1 fruit fly cellular context compared by ENCODE assay signal in the genomic region with DNA sequence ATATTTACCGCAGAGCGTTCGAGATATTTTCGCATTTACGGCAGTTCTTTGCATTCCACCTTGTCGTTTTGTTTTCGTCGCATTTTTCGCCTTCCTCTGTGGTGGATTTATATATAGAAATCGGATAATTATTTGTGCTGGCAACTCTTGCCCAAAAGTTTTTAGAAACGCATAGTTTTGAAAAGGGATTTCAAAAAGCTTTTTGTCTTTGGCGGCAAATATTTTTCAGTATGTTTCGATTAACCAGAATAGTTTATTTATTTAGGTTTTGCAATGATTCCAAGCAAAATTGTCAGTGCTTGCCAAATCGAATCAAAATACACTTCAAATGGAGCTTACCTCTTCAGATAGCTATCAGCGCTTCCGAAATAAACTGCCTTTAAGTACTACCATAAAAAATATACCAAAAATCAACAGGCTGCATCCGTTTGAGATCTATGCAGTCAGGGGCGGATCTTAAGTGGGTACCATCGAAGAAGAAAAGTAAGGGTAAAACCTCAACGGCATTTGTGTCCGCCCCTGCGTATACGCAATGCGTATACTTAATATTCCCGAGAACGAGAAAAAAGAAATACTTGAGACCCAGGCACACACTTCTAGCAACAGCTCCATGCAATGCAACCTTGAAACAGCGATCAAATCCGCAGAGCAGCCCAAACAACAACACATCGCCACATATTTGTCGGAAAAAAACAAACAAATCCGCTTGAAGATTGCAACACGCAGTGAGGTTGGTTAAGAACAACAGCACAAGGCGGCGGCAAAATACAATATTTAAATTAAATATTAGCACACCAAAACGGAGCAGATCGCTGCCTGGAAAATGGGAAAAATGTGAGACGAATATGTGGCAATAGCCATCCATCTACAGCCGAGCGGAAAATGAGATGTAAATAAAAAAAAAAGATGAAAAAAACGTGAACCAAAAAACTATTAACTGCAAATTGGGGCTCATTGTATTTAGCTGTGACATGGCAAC.
TF ChIP-seq lines count a peak whose summit lies in the region.

A gene (minus strand): TSS at position 51 of the 979 bp plus-strand sequence.

TF ChIP-seq in whole organism, embryonic, 481 proteins besides CTCF, POLR2A, EP300 and RAD21 (continued from another document and continues in another):
- TF ChIP-seq Doc2 (GFP tag; IDR thresholded peaks at IDR 0.05; lab: Robert Waterston, UW) (no peak), CG1529 (GFP tag; optimal IDR thresholded peaks at IDR 0.05; lab: Kevin White, UChicago) (no peak), CG13775 (GFP tag; optimal IDR thresholded peaks at IDR 0.05; lab: Kevin White, UChicago) (no peak), Mrtf (GFP tag; IDR thresholded peaks at IDR 0.05; lab: Robert Waterston, UW) (peak; percentile 54; the same call in 2 of the 3 replicates), CG17802 (tag; optimal IDR thresholded peaks at IDR 0.05; lab: Kevin White, UChicago) (no peak), CG3847 (GFP tag; IDR thresholded peaks at IDR 0.05; lab: Robert Waterston, UW) (0 out of 2 replicates have a peak, but pooled peaks have one; percentile 12), Kr (GFP tag; optimal IDR thresholded peaks at IDR 0.05; lab: Kevin White, UChicago) (no peak), tup (GFP tag; optimal IDR thresholded peaks at IDR 0.05; lab: Kevin White, UChicago) (no peak), CG6854 (GFP tag; optimal IDR thresholded peaks at IDR 0.05; lab: Kevin White, UChicago) (no peak), sr (GFP tag; IDR thresholded peaks at IDR 0.05; lab: Robert Waterston, UW) (no peak), CG7745 (tag; optimal IDR thresholded peaks at IDR 0.05; lab: Kevin White, UChicago) (no peak), usp (GFP tag; optimal IDR thresholded peaks at IDR 0.05; lab: Kevin White, UChicago) (no peak), CG32772 (GFP tag; IDR thresholded peaks at IDR 0.05; lab: Robert Waterston, UW) (no peak), fd64A (GFP tag; optimal IDR thresholded peaks at IDR 0.05; lab: Kevin White, UChicago) (no peak), luna (GFP tag; optimal IDR thresholded peaks at IDR 0.05; lab: Kevin White, UChicago) (no peak), Fer1 (GFP tag; optimal IDR thresholded peaks at IDR 0.05; lab: Kevin White, UChicago) (no peak), CG17186 (GFP tag; optimal IDR thresholded peaks at IDR 0.05; lab: Kevin White, UChicago) (no peak), CG33557 (GFP tag; optimal IDR thresholded peaks at IDR 0.05; lab: Kevin White, UChicago) (no peak), D (optimal IDR thresholded peaks at IDR 0.05; lab: Kevin White, UChicago) (no peak), D (GFP tag; optimal IDR thresholded peaks at IDR 0.05; lab: Kevin White, UChicago) (no peak), crol (GFP tag; IDR thresholded peaks at IDR 0.05; lab: Robert Waterston, UW) (no peak), CG10321 (GFP tag; IDR thresholded peaks at IDR 0.05; lab: Robert Waterston, UW) (no peak), run (tag; optimal IDR thresholded peaks at IDR 0.05; lab: Kevin White, UChicago) (peak; percentile 18), tio (GFP tag; optimal IDR thresholded peaks at IDR 0.05; lab: Kevin White, UChicago) (no peak), Usf (GFP tag; optimal IDR thresholded peaks at IDR 0.05; lab: Kevin White, UChicago) (no peak), scrt (GFP tag; optimal IDR thresholded peaks at IDR 0.05; lab: Kevin White, UChicago) (no peak), CG14014 (GFP tag; IDR thresholded peaks at IDR 0.05; lab: Robert Waterston, UW) (no peak), bbx (GFP tag; IDR thresholded peaks at IDR 0.05; lab: Robert Waterston, UW; ENCODE audit: partially characterized antibody) (no peak), Dad (GFP tag; optimal IDR thresholded peaks at IDR 0.05; lab: Kevin White, UChicago) (no peak), CG15601 (tag; optimal IDR thresholded peaks at IDR 0.05; lab: Kevin White, UChicago) (no peak), fd102C (GFP tag; optimal IDR thresholded peaks at IDR 0.05; lab: Kevin White, UChicago) (no peak), ftz-f1 (GFP tag; optimal IDR thresholded peaks at IDR 0.05; lab: Kevin White, UChicago) (no peak), slbo (GFP tag; IDR thresholded peaks at IDR 0.05; lab: Robert Waterston, UW) (peak; percentile 61), Sry-β (GFP tag; optimal IDR thresholded peaks at IDR 0.05; lab: Kevin White, UChicago) (no peak), CG18011 (GFP tag; optimal IDR thresholded peaks at IDR 0.05; lab: Kevin White, UChicago) (no peak), Abd-B (GFP tag; optimal IDR thresholded peaks at IDR 0.05; lab: Kevin White, UChicago) (no peak), Hmr (GFP tag; optimal IDR thresholded peaks at IDR 0.05; lab: Kevin White, UChicago) (no peak), esg (GFP tag; conservative IDR thresholded peaks at IDR 0.05; lab: Robert Waterston, UW) (no peak), CG32767 (GFP tag; IDR thresholded peaks at IDR 0.05; lab: Robert Waterston, UW) (no peak), CG15011 (GFP tag; optimal IDR thresholded peaks at IDR 0.05; lab: Kevin White, UChicago) (no peak), CG15479 (GFP tag; optimal IDR thresholded peaks at IDR 0.05; lab: Kevin White, UChicago) (no peak), CG10654 (GFP tag; optimal IDR thresholded peaks at IDR 0.05; lab: Kevin White, UChicago) (no peak), Antp (GFP tag; optimal IDR thresholded peaks at IDR 0.05; lab: Kevin White, UChicago) (no peak), Nf-YC (tag; optimal IDR thresholded peaks at IDR 0.05; lab: Kevin White, UChicago) (peak; percentile 0), Rx (GFP tag; IDR thresholded peaks at IDR 0.05; lab: Robert Waterston, UW) (peak; percentile 34; the same call in 1 of the 2 replicates), Dref (GFP tag; IDR thresholded peaks at IDR 0.05; lab: Robert Waterston, UW) (no peak), Myb (GFP tag; optimal IDR thresholded peaks at IDR 0.05; lab: Kevin White, UChicago) (no peak), Side (GFP tag; optimal IDR thresholded peaks at IDR 0.05; lab: Kevin White, UChicago) (no peak), CG31441 (GFP tag; IDR thresholded peaks at IDR 0.05; lab: Robert Waterston, UW) (no peak), CG12219 (GFP tag; optimal IDR thresholded peaks at IDR 0.05; lab: Kevin White, UChicago) (no peak), bigmax (GFP tag; optimal IDR thresholded peaks at IDR 0.05; lab: Kevin White, UChicago) (no peak), CG4707 (GFP tag; optimal IDR thresholded peaks at IDR 0.05; lab: Kevin White, UChicago) (no peak), twi (tag; optimal IDR thresholded peaks at IDR 0.05; lab: Kevin White, UChicago) (no peak), h (optimal IDR thresholded peaks at IDR 0.05; lab: Kevin White, UChicago) (no peak), CG1792 (GFP tag; optimal IDR thresholded peaks at IDR 0.05; lab: Kevin White, UChicago) (no peak), CG14860 (GFP tag; IDR thresholded peaks at IDR 0.05; lab: Robert Waterston, UW; ENCODE audit: partially characterized antibody) (no peak), CG11504 (tag; optimal IDR thresholded peaks at IDR 0.05; lab: Kevin White, UChicago) (peak; percentile 1), CG2116 (GFP tag; optimal IDR thresholded peaks at IDR 0.05; lab: Kevin White, UChicago) (no peak), Stat92E (GFP tag; optimal IDR thresholded peaks at IDR 0.05; lab: Kevin White, UChicago) (no peak), bab2 (GFP tag; optimal IDR thresholded peaks at IDR 0.05; lab: Kevin White, UChicago) (no peak), CG12155 (GFP tag; optimal IDR thresholded peaks at IDR 0.05; lab: Kevin White, UChicago) (no peak), Six4 (GFP tag; optimal IDR thresholded peaks at IDR 0.05; lab: Kevin White, UChicago) (no peak), Scr (GFP tag; IDR thresholded peaks at IDR 0.05; lab: Robert Waterston, UW; ENCODE audit: partially characterized antibody) (no peak), CG13287 (GFP tag; IDR thresholded peaks at IDR 0.05; lab: Robert Waterston, UW; ENCODE audit: partially characterized antibody) (no peak), CG32532 (GFP tag; IDR thresholded peaks at IDR 0.05; lab: Robert Waterston, UW) (no peak), CG2129 (GFP tag; IDR thresholded peaks at IDR 0.05; lab: Robert Waterston, UW; ENCODE audit: partially characterized antibody) (no peak), cg (GFP tag; optimal IDR thresholded peaks at IDR 0.05; lab: Kevin White, UChicago) (no peak), amos (GFP tag; IDR thresholded peaks at IDR 0.05; lab: Robert Waterston, UW; ENCODE audit: partially characterized antibody) (no peak), lola (GFP tag; optimal IDR thresholded peaks at IDR 0.05; lab: Kevin White, UChicago) (no peak), CG15269 (tag; optimal IDR thresholded peaks at IDR 0.05; lab: Kevin White, UChicago) (peak; percentile 28), CG10959 (GFP tag; IDR thresholded peaks at IDR 0.05; lab: Robert Waterston, UW) (no peak), HmgD (GFP tag; optimal IDR thresholded peaks at IDR 0.05; lab: Kevin White, UChicago) (no peak), Max (GFP tag; optimal IDR thresholded peaks at IDR 0.05; lab: Kevin White, UChicago) (no peak), CG2199 (GFP tag; IDR thresholded peaks at IDR 0.05; lab: Robert Waterston, UW) (0 out of 3 replicates have a peak, but pooled peaks have one; percentile 19), tx (GFP tag; optimal IDR thresholded peaks at IDR 0.05; lab: Kevin White, UChicago) (no peak), CG14050 (GFP tag; IDR thresholded peaks at IDR 0.05; lab: Robert Waterston, UW) (no peak), Eip74EF (GFP tag; optimal IDR thresholded peaks at IDR 0.05; lab: Kevin White, UChicago) (no peak), croc (GFP tag; conservative IDR thresholded peaks at IDR 0.05; lab: Robert Waterston, UW) (no peak), CG3281 (GFP tag; optimal IDR thresholded peaks at IDR 0.05; lab: Kevin White, UChicago) (no peak), fru (optimal IDR thresholded peaks at IDR 0.05; lab: Kevin White, UChicago) (no peak), CG11093 (GFP tag; IDR thresholded peaks at IDR 0.05; lab: Robert Waterston, UW) (no peak), CG15696 (tag; optimal IDR thresholded peaks at IDR 0.05; lab: Kevin White, UChicago) (no peak), CG17829 (tag; optimal IDR thresholded peaks at IDR 0.05; lab: Kevin White, UChicago) (no peak), wek (GFP tag; optimal IDR thresholded peaks at IDR 0.05; lab: Kevin White, UChicago) (no peak), sug (tag; optimal IDR thresholded peaks at IDR 0.05; lab: Kevin White, UChicago) (no peak), CG4854 (GFP tag; optimal IDR thresholded peaks at IDR 0.05; lab: Kevin White, UChicago) (no peak), slou (GFP tag; optimal IDR thresholded peaks at IDR 0.05; lab: Kevin White, UChicago) (no peak), NfI (GFP tag; optimal IDR thresholded peaks at IDR 0.05; lab: Kevin White, UChicago) (no peak), Xbp1 (GFP tag; optimal IDR thresholded peaks at IDR 0.05; lab: Kevin White, UChicago) (no peak), CG17912 (GFP tag; optimal IDR thresholded peaks at IDR 0.05; lab: Kevin White, UChicago) (no peak), br (optimal IDR thresholded peaks at IDR 0.05; lab: Kevin White, UChicago) (no peak), hb (GFP tag; IDR thresholded peaks at IDR 0.05; lab: Robert Waterston, UW; ENCODE audit: partially characterized antibody) (no peak), ind (GFP tag; optimal IDR thresholded peaks at IDR 0.05; lab: Kevin White, UChicago) (no peak), gfzf (GFP tag; optimal IDR thresholded peaks at IDR 0.05; lab: Kevin White, UChicago) (no peak), insv (GFP tag; optimal IDR thresholded peaks at IDR 0.05; lab: Kevin White, UChicago) (no peak), Bdp1 (GFP tag; optimal IDR thresholded peaks at IDR 0.05; lab: Kevin White, UChicago) (no peak), pum (GFP tag; optimal IDR thresholded peaks at IDR 0.05; lab: Kevin White, UChicago) (no peak), pfk (GFP tag; optimal IDR thresholded peaks at IDR 0.05; lab: Kevin White, UChicago) (no peak), CG11398 (GFP tag; optimal IDR thresholded peaks at IDR 0.05; lab: Kevin White, UChicago) (no peak), sd (tag; optimal IDR thresholded peaks at IDR 0.05; lab: Kevin White, UChicago) (peak; percentile 65), dpn (GFP tag; optimal IDR thresholded peaks at IDR 0.05; lab: Kevin White, UChicago) (no peak), CG12104 (GFP tag; optimal IDR thresholded peaks at IDR 0.05; lab: Kevin White, UChicago) (no peak), Ets65A (GFP tag; lab: Kevin White, UChicago) (no peak), aop (GFP tag; IDR thresholded peaks at IDR 0.05; lab: Robert Waterston, UW) (no peak), Dip2 (GFP tag; IDR thresholded peaks at IDR 0.05; lab: Robert Waterston, UW) (no peak), CG2120 (GFP tag; optimal IDR thresholded peaks at IDR 0.05; lab: Kevin White, UChicago) (no peak), CG1024 (GFP tag; IDR thresholded peaks at IDR 0.05; lab: Robert Waterston, UW) (no peak), ato (GFP tag; IDR thresholded peaks at IDR 0.05; lab: Robert Waterston, UW; ENCODE audit: partially characterized antibody) (no peak), shn (GFP tag; optimal IDR thresholded peaks at IDR 0.05; lab: Kevin White, UChicago) (no peak), H2.0 (GFP tag; IDR thresholded peaks at IDR 0.05; lab: Robert Waterston, UW) (peak; percentile 42; the same call in 1 of the 2 replicates), CG6272 (GFP tag; IDR thresholded peaks at IDR 0.05; lab: Robert Waterston, UW) (no peak), CG2678 (tag; optimal IDR thresholded peaks at IDR 0.05; lab: Kevin White, UChicago) (no peak), CG6791 (GFP tag; IDR thresholded peaks at IDR 0.05; lab: Robert Waterston, UW; ENCODE audit: partially characterized antibody) (no peak), CG9817 (tag; optimal IDR thresholded peaks at IDR 0.05; lab: Kevin White, UChicago) (no peak), CG10274 (GFP tag; optimal IDR thresholded peaks at IDR 0.05; lab: Kevin White, UChicago) (no peak), trem (tag; optimal IDR thresholded peaks at IDR 0.05; lab: Kevin White, UChicago) (no peak), HLHmδ (GFP tag; optimal IDR thresholded peaks at IDR 0.05; lab: Kevin White, UChicago) (no peak), CG1233 (GFP tag; optimal IDR thresholded peaks at IDR 0.05; lab: Kevin White, UChicago) (no peak), ken (GFP tag; IDR thresholded peaks at IDR 0.05; lab: Robert Waterston, UW) (0 out of 3 replicates have a peak, but pooled peaks have one; percentile 33), CG16863 (GFP tag; optimal IDR thresholded peaks at IDR 0.05; lab: Kevin White, UChicago) (no peak), Ets97D (GFP tag; optimal IDR thresholded peaks at IDR 0.05; lab: Kevin White, UChicago) (no peak), ERR (GFP tag; optimal IDR thresholded peaks at IDR 0.05; lab: Kevin White, UChicago) (no peak), HLH3B (GFP tag; IDR thresholded peaks at IDR 0.05; lab: Robert Waterston, UW) (peak; percentile 32; the same call in 1 of the 2 replicates), peb (GFP tag; IDR thresholded peaks at IDR 0.05; lab: Robert Waterston, UW) (no peak), D19A (tag; optimal IDR thresholded peaks at IDR 0.05; lab: Kevin White, UChicago) (no peak)
